Fruit fly (Drosophila melanogaster) whole organism, pupa: Measurements from ENCODE around the gene LpR2.
A peak's percentile ranks its signal among the peaks of the same experiment; 100 is the strongest.

Experiments
- CG10348 ChIP-seq: fragments of 200-800 bp; sonication (Bioruptor generic); IDR thresholded peaks from 2 replicates; pipeline ENCODE4 v1.3.6; 2022; ENCODE audit warnings: missing biosample characterization, missing genetic modification characterization
- CG12605 ChIP-seq: fragments of 200-800 bp; sonication (Bioruptor generic); IDR thresholded peaks from 2 replicates; pipeline ENCODE4 v1.3.6; 2022; ENCODE audit warnings: missing biosample characterization, missing genetic modification characterization
- CG13204 ChIP-seq: fragments of 200-800 bp; sonication (Bioruptor generic); optimal IDR thresholded peaks from 2 replicates; lab custom pipeline; 2018; ENCODE audit warnings: missing biosample characterization, mild to moderate bottlenecking, missing genetic modification characterization, moderate library complexity
- CG14655 ChIP-seq: fragments of 200-800 bp; sonication (Bioruptor generic); optimal IDR thresholded peaks from 3 replicates; lab custom pipeline; 2017; ENCODE audit warnings: mild to moderate bottlenecking, missing biosample characterization, missing genetic modification reagents, missing genetic modification characterization
- CG15710 ChIP-seq: fragments of 200-800 bp; sonication (Bioruptor generic); optimal IDR thresholded peaks from 2 replicates; lab custom pipeline; 2018; ENCODE audit warnings: missing biosample characterization, mild to moderate bottlenecking, missing genetic modification characterization, moderate library complexity
- CG17806 ChIP-seq: fragments of 200-800 bp; sonication (Bioruptor generic); optimal IDR thresholded peaks from 2 replicates; lab custom pipeline; 2018; ENCODE audit warnings: missing biosample characterization, mild to moderate bottlenecking, missing genetic modification characterization, moderate library complexity
- CG32121 ChIP-seq: fragments of 200-800 bp; sonication (Bioruptor generic); IDR thresholded peaks from 2 replicates; pipeline ENCODE4 v1.3.6; 2022; ENCODE audit warnings: missing biosample characterization, missing genetic modification characterization
- CG34367 ChIP-seq: fragments of 200-800 bp; sonication (Bioruptor generic); optimal IDR thresholded peaks from 2 replicates; lab custom pipeline; 2018; ENCODE audit warnings: missing biosample characterization, mild to moderate bottlenecking, missing genetic modification characterization
- CG4496 ChIP-seq: fragments of 200-800 bp; sonication (Bioruptor generic); IDR thresholded peaks from 3 replicates; pipeline ENCODE4 v1.3.6; 2022; ENCODE audit warnings: missing biosample characterization, missing genetic modification characterization
- CG8159 ChIP-seq: fragments of 200-800 bp; sonication (Bioruptor generic); optimal IDR thresholded peaks from 3 replicates; lab custom pipeline; 2018; ENCODE audit warnings: missing biosample characterization, mild to moderate bottlenecking, missing genetic modification characterization, moderate library complexity
- CG8301 ChIP-seq: fragments of 200-800 bp; sonication (Bioruptor generic); optimal IDR thresholded peaks from 2 replicates; lab custom pipeline; 2018; ENCODE audit warnings: missing biosample characterization, mild to moderate bottlenecking, missing genetic modification characterization
- CG9948 ChIP-seq: fragments of 200-800 bp; sonication (Bioruptor generic); optimal IDR thresholded peaks from 2 replicates; lab custom pipeline; 2018; ENCODE audit warnings: missing biosample characterization, mild to moderate bottlenecking, missing genetic modification characterization, moderate library complexity
- D1 ChIP-seq: fragments of 200-800 bp; sonication (Bioruptor generic); optimal IDR thresholded peaks from 2 replicates; lab custom pipeline; 2018; ENCODE audit warnings: missing biosample characterization, mild to moderate bottlenecking, missing genetic modification characterization, moderate library complexity
- EcR ChIP-seq: fragments of 200-800 bp; sonication (Bioruptor generic); optimal IDR thresholded peaks from 3 replicates; lab custom pipeline; 2019; ENCODE audit warnings: missing biosample characterization, missing genetic modification characterization, mild to moderate bottlenecking, moderate library complexity, missing genetic modification reagents
- Ets98B ChIP-seq: fragments of 200-800 bp; sonication (Bioruptor generic); IDR thresholded peaks from 2 replicates; pipeline ENCODE4 v1.3.6; 2022; ENCODE audit warnings: missing biosample characterization, missing genetic modification characterization
- Pif1A ChIP-seq: fragments of 200-800 bp; sonication (Bioruptor generic); optimal IDR thresholded peaks from 3 replicates; lab custom pipeline; 2016; ENCODE audit warnings: missing biosample characterization, missing genetic modification characterization
- Pif1B ChIP-seq: fragments of 200-800 bp; sonication (Bioruptor generic); optimal IDR thresholded peaks from 3 replicates; lab custom pipeline; 2016; ENCODE audit warnings: missing biosample characterization, missing genetic modification characterization
- Snoo ChIP-seq: fragments of 200-800 bp; sonication (Bioruptor generic); optimal IDR thresholded peaks from 3 replicates; lab custom pipeline; 2017; ENCODE audit warnings: missing biosample characterization, mild to moderate bottlenecking, missing genetic modification characterization, inconsistent platforms
- fd96Ca ChIP-seq: fragments of 200-800 bp; sonication (Bioruptor generic); IDR thresholded peaks from 3 replicates; pipeline ENCODE4 v1.3.6; 2022; ENCODE audit warnings: missing biosample characterization, missing genetic modification characterization
- gl ChIP-seq: fragments of 200-800 bp; sonication (Bioruptor generic); optimal IDR thresholded peaks from 2 replicates; lab custom pipeline; 2018; ENCODE audit warnings: missing biosample characterization, mild to moderate bottlenecking, missing genetic modification characterization
- rn ChIP-seq: fragments of 200-800 bp; sonication (Bioruptor generic); IDR thresholded peaks from 2 replicates; pipeline ENCODE4 v1.3.6; 2022; ENCODE audit warnings: missing biosample characterization, missing genetic modification characterization

Gene LpR2

DNA sequence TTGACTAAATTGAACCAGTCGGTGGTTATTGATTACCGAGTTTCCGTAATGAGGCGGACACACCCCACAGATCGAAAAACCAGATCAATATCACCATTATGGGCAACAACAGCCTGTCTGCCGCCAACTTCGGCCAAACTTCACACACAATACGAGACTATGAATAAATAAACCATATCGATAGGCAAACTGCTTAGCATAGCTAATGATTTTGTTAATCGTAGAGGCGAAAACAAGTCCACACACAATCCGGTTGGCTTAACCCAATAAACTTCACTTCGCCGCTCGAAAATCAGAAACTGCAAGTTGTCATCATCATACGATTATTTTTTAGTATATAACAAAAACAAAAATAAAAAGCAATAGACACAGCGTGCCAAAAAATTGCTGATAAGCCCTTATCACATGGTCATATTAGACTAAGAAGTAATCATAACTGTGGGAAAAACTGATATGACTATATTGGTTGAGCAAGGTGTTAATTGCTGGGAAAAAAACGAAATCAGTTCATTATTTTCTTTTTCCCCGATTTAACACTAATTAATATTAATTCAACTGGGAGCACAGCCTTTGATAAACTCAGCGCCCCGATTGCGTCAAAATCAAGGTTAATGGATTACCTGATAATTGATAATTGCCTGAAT is 15.7 kb upstream of the LpR2 start:
- no peak for TF ChIP-seq CG34367 (tag; lab: Kevin White, UChicago)
- no peak for TF ChIP-seq CG32121 (GFP tag; lab: Robert Waterston, UW)
- TF ChIP-seq Pif1A (GFP tag; lab: Kevin White, UChicago) = no peak
- no peak for TF ChIP-seq Snoo (tag; lab: Kevin White, UChicago)
- TF ChIP-seq CG14655 (GFP tag; lab: Kevin White, UChicago) = no peak
- TF ChIP-seq CG8159 (tag; lab: Kevin White, UChicago) = no peak
- TF ChIP-seq CG17806 = no peak
- no peak for TF ChIP-seq CG10348 (GFP tag; lab: Robert Waterston, UW)
- TF ChIP-seq fd96Ca = no peak
- TF ChIP-seq Pif1B = no peak
- TF ChIP-seq CG4496 = no peak
- no peak for TF ChIP-seq D1 (tag; lab: Kevin White, UChicago)

DNA sequence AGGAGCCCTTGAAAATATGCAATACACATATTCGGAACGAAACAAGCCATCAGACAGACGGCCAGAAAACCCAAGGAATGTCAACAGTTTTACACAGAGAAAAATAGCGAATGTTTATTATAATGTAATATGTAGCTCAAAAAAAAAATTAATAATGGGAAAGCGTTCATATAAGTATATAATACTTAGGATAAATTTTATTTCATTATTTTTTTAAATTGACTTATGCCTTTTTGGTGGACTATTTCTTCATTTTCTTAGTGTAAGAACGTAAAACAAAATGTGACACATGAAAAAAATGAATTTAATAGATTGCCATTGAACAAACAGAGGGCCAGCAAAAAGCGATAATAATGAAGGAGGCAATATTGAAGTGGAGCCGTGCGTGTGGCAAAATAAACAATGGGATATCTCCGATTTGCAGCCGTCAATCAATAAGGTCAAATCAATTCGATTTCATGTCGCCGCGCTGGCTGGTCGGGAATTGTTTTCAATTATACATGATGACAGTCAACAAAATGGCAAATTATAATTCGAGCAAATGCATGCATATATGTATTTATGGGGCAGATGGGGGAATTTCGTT is 14.7 kb upstream of the LpR2 start:
- TF ChIP-seq CG14655 (GFP tag; lab: Kevin White, UChicago) (peak; percentile 3), Pif1A (GFP tag; lab: Kevin White, UChicago) (no peak)
- TF ChIP-seq, all 21 proteins: peak for 1

DNA sequence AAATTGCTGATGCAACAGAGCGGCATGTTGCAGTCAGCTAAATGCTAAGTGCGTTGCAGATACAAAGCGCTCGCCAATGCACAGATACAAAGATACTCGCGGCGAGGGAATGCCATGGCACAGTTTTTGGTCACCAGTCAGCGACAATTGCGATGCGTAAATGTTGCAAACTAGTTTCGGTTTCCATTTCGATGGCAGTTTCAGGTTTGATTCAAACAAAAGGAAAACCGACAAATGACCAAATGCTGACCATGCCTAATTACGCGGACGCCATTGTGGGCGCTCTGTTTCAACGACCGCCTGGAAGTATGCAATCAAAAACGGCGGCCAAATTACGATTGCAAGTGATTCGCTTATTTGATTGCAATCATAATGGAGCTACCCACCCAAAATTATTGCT is 13.5 kb upstream of the LpR2 start:
- TF ChIP-seq CG8159 (tag; lab: Kevin White, UChicago) = no peak
- 0 out of 2 replicates have a peak, but pooled peaks have one; percentile 22 for TF ChIP-seq Ets98B (GFP tag; lab: Robert Waterston, UW)
- peak; percentile 24; the same call in 1 of the 3 replicates for TF ChIP-seq fd96Ca
- TF ChIP-seq CG4496 = peak; percentile 55; the same call in 1 of the 3 replicates
- TF ChIP-seq gl (tag; lab: Kevin White, UChicago) = no peak

DNA sequence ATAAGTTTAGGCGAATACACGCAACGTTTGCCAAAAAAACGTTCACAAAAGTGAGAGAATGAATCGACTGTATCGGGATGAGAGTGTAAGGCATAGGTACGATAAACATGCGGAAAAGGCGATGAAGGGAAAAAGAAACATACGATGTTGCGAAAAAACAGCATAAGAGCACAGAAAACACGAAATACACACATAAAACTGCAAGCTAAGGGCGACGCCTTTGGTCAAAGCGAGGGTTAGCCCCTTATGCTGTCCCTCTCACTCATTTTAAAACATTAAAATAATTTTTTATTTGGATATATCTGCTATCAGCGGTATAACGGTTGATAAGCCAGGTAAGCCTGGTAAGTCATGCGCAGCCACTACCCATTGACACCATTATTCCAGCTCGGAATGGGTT is 538 bp downstream of the LpR2 start:
- no peak for TF ChIP-seq CG14655 (GFP tag; lab: Kevin White, UChicago)
- no peak for TF ChIP-seq gl (tag; lab: Kevin White, UChicago)
- no peak for TF ChIP-seq EcR (GFP tag; lab: Kevin White, UChicago)
- no peak for TF ChIP-seq rn
- TF ChIP-seq CG8301 (tag; lab: Kevin White, UChicago) = no peak
- no peak for TF ChIP-seq CG8159 (tag; lab: Kevin White, UChicago)
- TF ChIP-seq CG34367 (tag; lab: Kevin White, UChicago) = no peak
- no peak for TF ChIP-seq CG9948
- no peak for TF ChIP-seq CG15710
- no peak for TF ChIP-seq Snoo (tag; lab: Kevin White, UChicago)
- no peak for TF ChIP-seq CG10348 (GFP tag; lab: Robert Waterston, UW)

DNA sequence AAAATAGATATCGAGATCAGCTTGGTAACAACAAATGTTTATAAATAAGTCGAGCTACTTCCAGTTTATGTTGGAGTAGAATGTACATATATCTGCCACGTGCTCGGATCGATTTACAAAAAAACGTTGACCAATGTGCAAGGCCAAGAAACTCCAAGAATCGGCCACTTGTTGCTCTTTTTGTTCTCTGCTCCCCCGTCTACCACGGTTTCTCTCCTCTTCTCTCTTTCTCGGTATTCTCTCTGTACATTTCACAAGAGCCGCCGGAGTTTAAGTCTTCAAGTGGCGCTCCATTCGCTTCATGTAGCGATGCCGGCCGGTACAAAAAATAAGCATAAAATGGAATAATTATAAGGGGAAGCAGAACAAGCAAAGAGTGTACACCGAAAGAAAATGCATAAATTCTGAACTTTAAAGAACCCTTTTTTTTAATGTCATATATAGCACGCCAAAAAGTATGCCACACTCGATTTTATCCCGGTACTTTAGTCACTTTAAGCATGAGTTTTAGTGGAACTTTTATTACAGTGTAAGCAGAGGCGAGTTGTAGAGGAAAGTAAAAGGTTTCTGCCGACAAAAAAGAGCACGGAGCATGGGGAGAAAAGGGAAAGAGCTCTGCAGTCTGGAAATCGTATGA is 2.4 kb downstream of the LpR2 start:
- TF ChIP-seq CG4496 (peak; percentile 99), CG34367 (tag; lab: Kevin White, UChicago) (peak; percentile 99), CG13204 (peak; percentile 97), CG9948 (peak; percentile 99), CG8159 (tag; lab: Kevin White, UChicago) (peak; percentile 99), rn (peak; percentile 98), CG17806 (peak; percentile 99), Snoo (tag; lab: Kevin White, UChicago) (peak; percentile 98), CG32121 (GFP tag; lab: Robert Waterston, UW) (peak; percentile 94), CG8301 (tag; lab: Kevin White, UChicago) (peak; percentile 99), Ets98B (GFP tag; lab: Robert Waterston, UW) (peak; percentile 97), D1 (tag; lab: Kevin White, UChicago) (peak; percentile 98), Pif1A (GFP tag; lab: Kevin White, UChicago) (peak; percentile 99), CG12605 (GFP tag; lab: Robert Waterston, UW) (peak; percentile 96), CG14655 (GFP tag; lab: Kevin White, UChicago) (peak; percentile 99), Pif1B (peak; percentile 99), fd96Ca (peak; percentile 99), gl (tag; lab: Kevin White, UChicago) (peak; percentile 98), CG15710 (peak; percentile 99), CG10348 (GFP tag; lab: Robert Waterston, UW) (peak; percentile 86), EcR (GFP tag; lab: Kevin White, UChicago) (peak; percentile 89)

DNA sequence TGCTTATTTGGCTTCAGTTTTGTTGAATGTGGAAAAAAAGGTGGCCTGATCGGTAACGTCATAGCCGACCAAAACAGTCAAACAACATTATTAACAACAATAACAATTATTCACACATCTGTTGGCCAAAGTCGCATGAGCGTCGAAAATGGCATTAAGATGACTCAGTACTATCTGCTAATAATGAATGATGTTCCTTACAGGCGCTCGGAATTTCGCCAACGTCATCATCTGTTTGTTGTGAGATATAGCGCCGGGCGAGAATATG is 4.5 kb downstream of the LpR2 start:
- TF ChIP-seq CG10348 (GFP tag; lab: Robert Waterston, UW) (no peak), gl (tag; lab: Kevin White, UChicago) (no peak)
